Worm (Caenorhabditis elegans): ENCODE measurements around the gene oac-12.

DNA sequence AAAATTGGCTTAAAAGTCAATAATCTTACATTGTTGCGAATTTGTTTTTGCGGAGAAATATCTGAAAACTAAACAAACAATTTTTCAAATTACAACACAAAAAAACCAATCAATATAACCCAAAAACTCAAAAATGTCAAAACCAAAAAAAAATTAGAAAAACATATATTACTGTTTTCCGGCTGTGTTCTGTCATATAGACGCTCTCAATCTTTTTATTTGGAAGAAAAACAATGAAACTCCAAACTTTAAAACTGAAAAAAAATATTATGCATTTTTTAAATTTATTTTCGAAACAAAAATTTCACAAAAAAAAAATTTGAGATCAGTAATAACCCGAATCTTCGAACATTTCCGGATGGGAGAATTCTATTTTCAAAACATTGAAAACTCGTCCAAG lies 9.6 kb downstream of the oac-12 start, which contains the start of gene R02D1.2:
- TF ChIP-seq Y53G8AR.9 (GFP tag; conservative IDR thresholded peaks at IDR 0.05) = no peak
- TF ChIP-seq hlh-12 (tag; optimal IDR thresholded peaks at IDR 0.05) = no peak
- TF ChIP-seq ztf-22 (GFP tag; optimal IDR thresholded peaks at IDR 0.05) = no peak
- TF ChIP-seq nfya-1 (tag; optimal IDR thresholded peaks at IDR 0.05; ENCODE audit: borderline replicate concordance, insufficient read depth) = no peak
- no peak for TF ChIP-seq bed-2 (GFP tag; IDR thresholded peaks at IDR 0.05)
- no peak for TF ChIP-seq ceh-58 (GFP tag; IDR thresholded peaks at IDR 0.05)
- TF ChIP-seq B0336.3 (GFP tag; IDR thresholded peaks at IDR 0.05) = no peak
- no peak for TF ChIP-seq Y56A3A.18 (GFP tag; IDR thresholded peaks at IDR 0.05)
- no peak for TF ChIP-seq F52B5.7 (tag; optimal IDR thresholded peaks at IDR 0.05)
- TF ChIP-seq attf-6 (GFP tag; IDR thresholded peaks at IDR 0.05) = no peak

All from whole organism, young adult.